Fruit fly (Drosophila melanogaster) whole organism, embryonic: ENCODE results near the gene CG7781.
A peak's percentile ranks its signal among the peaks of the same experiment; 100 is the strongest.

Experiments
- ATbp ChIP-seq: fragments of 200-800 bp; sonication (Bioruptor generic); optimal IDR thresholded peaks from 2 replicates; lab custom pipeline; 2017; ENCODE audit warnings: missing biosample characterization, mild to moderate bottlenecking, missing genetic modification characterization, missing genetic modification reagents
- Atf-2 ChIP-seq: fragments of 200-800 bp; sonication (Bioruptor generic); optimal IDR thresholded peaks from 2 replicates; lab custom pipeline; 2016; ENCODE audit warnings: missing biosample characterization, missing genetic modification characterization
- CG12071 ChIP-seq: fragments of 200-800 bp; sonication (Bioruptor generic); optimal IDR thresholded peaks from 3 replicates; lab custom pipeline; 2018; ENCODE audit warnings: missing biosample characterization, mild to moderate bottlenecking, missing genetic modification characterization
- CG13123 ChIP-seq: fragments of 200-800 bp; sonication (Bioruptor generic); optimal IDR thresholded peaks from 2 replicates; lab custom pipeline; 2016; ENCODE audit warnings: missing biosample characterization, missing genetic modification characterization
- CG14860 ChIP-seq: fragments of 200-800 bp; sonication (Bioruptor generic); IDR thresholded peaks from 3 replicates; pipeline ENCODE4 v1.3.6; 2022; ENCODE audit warnings: missing biosample characterization, missing genetic modification characterization; ENCODE audit not compliant: partially characterized antibody
- CG17361 ChIP-seq: fragments of 200-800 bp; sonication (Bioruptor generic); IDR thresholded peaks from 3 replicates; pipeline ENCODE4 v1.3.6; 2022; ENCODE audit warnings: missing biosample characterization, missing genetic modification characterization
- CG18476 ChIP-seq: fragments of 200-800 bp; sonication (Bioruptor generic); optimal IDR thresholded peaks from 2 replicates; lab custom pipeline; 2016; ENCODE audit warnings: missing biosample characterization, mild to moderate bottlenecking, missing genetic modification characterization
- CG18764 ChIP-seq: fragments of 200-800 bp; sonication (Bioruptor generic); optimal IDR thresholded peaks from 3 replicates; lab custom pipeline; 2016; ENCODE audit warnings: missing biosample characterization, missing genetic modification characterization
- CG2199 ChIP-seq: fragments of 200-800 bp; sonication (Bioruptor generic); IDR thresholded peaks from 3 replicates; pipeline ENCODE4 v1.3.6; 2022; ENCODE audit warnings: missing biosample characterization, missing genetic modification characterization
- CG30431 ChIP-seq: fragments of 200-800 bp; sonication (Bioruptor generic); optimal IDR thresholded peaks from 2 replicates; lab custom pipeline; 2017; ENCODE audit warnings: missing biosample characterization, missing genetic modification characterization
- CG3065 ChIP-seq: fragments of 200-800 bp; sonication (Bioruptor generic); optimal IDR thresholded peaks from 2 replicates; lab custom pipeline; 2016; ENCODE audit warnings: missing biosample characterization, missing genetic modification characterization
- CG5180 ChIP-seq: fragments of 200-800 bp; sonication (Bioruptor generic); optimal IDR thresholded peaks from 3 replicates; lab custom pipeline; 2017; ENCODE audit warnings: missing biosample characterization, missing genetic modification characterization, mild to moderate bottlenecking, moderate library complexity, missing genetic modification reagents
- CG6689 ChIP-seq: fragments of 200-800 bp; sonication (Bioruptor generic); IDR thresholded peaks from 2 replicates; pipeline ENCODE4 v1.3.6; 2022; ENCODE audit warnings: missing biosample characterization, missing genetic modification characterization
- CG6765 ChIP-seq: fragments of 200-800 bp; sonication (Bioruptor generic); optimal IDR thresholded peaks from 3 replicates; lab custom pipeline; 2017; ENCODE audit warnings: missing biosample characterization, mild to moderate bottlenecking, missing genetic modification characterization
- CG8388 ChIP-seq: fragments of 200-800 bp; sonication (Bioruptor generic); optimal IDR thresholded peaks from 2 replicates; lab custom pipeline; 2019; ENCODE audit warnings: missing biosample characterization, mild to moderate bottlenecking, missing genetic modification characterization, moderate library complexity
- CG8765 ChIP-seq: fragments of 200-800 bp; sonication (Bioruptor generic); IDR thresholded peaks from 2 replicates; pipeline ENCODE4 v1.3.6; 2022; ENCODE audit warnings: missing biosample characterization, missing genetic modification characterization
- D ChIP-seq, 2 experiments: fragments of 200-800 bp in 1 of 2; fragments of >200 bp in 1 of 2; sonication (Bioruptor generic) in 1 of 2; optimal IDR thresholded peaks; 2 replicates in 1 of 2; 3 replicates in 1 of 2; lab custom pipeline; 2017; ENCODE audit warnings: mild to moderate bottlenecking in 1 of 2, missing biosample characterization in 1 of 2, missing genetic modification characterization in 1 of 2, missing genetic modification reagents in 1 of 2
- Dip3 ChIP-seq: fragments of 200-800 bp; sonication (Bioruptor generic); optimal IDR thresholded peaks from 3 replicates; lab custom pipeline; 2016; ENCODE audit warnings: missing biosample characterization, missing genetic modification characterization
- Drgx ChIP-seq: fragments of 200-800 bp; sonication (Bioruptor generic); IDR thresholded peaks from 2 replicates; pipeline ENCODE4 v1.3.6; 2022; ENCODE audit warnings: missing biosample characterization, missing genetic modification characterization
- Gsc ChIP-seq: fragments of 200-800 bp; sonication (Bioruptor generic); IDR thresholded peaks from 2 replicates; pipeline ENCODE4 v1.3.6; 2022; ENCODE audit warnings: missing biosample characterization, missing genetic modification characterization
- HmgD ChIP-seq: fragments of 200-800 bp; sonication (Bioruptor generic); optimal IDR thresholded peaks from 3 replicates; lab custom pipeline; 2016; ENCODE audit warnings: missing biosample characterization, missing genetic modification characterization
- HmgZ ChIP-seq: fragments of 200-800 bp; sonication (Bioruptor generic); optimal IDR thresholded peaks from 2 replicates; lab custom pipeline; 2018; ENCODE audit warnings: missing biosample characterization, mild to moderate bottlenecking, missing genetic modification characterization
- Kr ChIP-seq: fragments of 200-800 bp; sonication (Bioruptor generic); optimal IDR thresholded peaks from 2 replicates; lab custom pipeline; 2017; ENCODE audit warnings: missing biosample characterization, mild to moderate bottlenecking, missing genetic modification characterization
- MTF-1 ChIP-seq: fragments of 200-800 bp; sonication (Bioruptor generic); optimal IDR thresholded peaks from 2 replicates; lab custom pipeline; 2018; ENCODE audit warnings: missing biosample characterization, mild to moderate bottlenecking, missing genetic modification characterization, borderline replicate concordance
- Mrtf ChIP-seq: fragments of 200-800 bp; sonication (Bioruptor generic); IDR thresholded peaks from 3 replicates; pipeline ENCODE4 v1.3.6; 2022; ENCODE audit warnings: missing biosample characterization, missing genetic modification characterization
- NfI ChIP-seq: fragments of 200-800 bp; sonication (Bioruptor generic); optimal IDR thresholded peaks from 3 replicates; lab custom pipeline; 2018; ENCODE audit warnings: missing biosample characterization, mild to moderate bottlenecking, missing genetic modification characterization, moderate library complexity
- Sry-δ ChIP-seq: fragments of 200-800 bp; sonication (Bioruptor generic); optimal IDR thresholded peaks from 2 replicates; lab custom pipeline; 2016; ENCODE audit warnings: missing biosample characterization, missing genetic modification characterization
- cato ChIP-seq: fragments of 200-800 bp; sonication (Bioruptor generic); optimal IDR thresholded peaks from 2 replicates; lab custom pipeline; 2016; ENCODE audit warnings: missing biosample characterization, missing genetic modification characterization, borderline replicate concordance
- cg ChIP-seq: fragments of 200-800 bp; sonication (Bioruptor generic); optimal IDR thresholded peaks from 3 replicates; lab custom pipeline; 2019; ENCODE audit warnings: missing biosample characterization, mild to moderate bottlenecking, missing genetic modification characterization, moderate library complexity
- chinmo ChIP-seq: fragments of 200-800 bp; sonication (Bioruptor generic); IDR thresholded peaks from 4 replicates; pipeline ENCODE4 v1.3.6; 2022; ENCODE audit warnings: missing biosample characterization, missing genetic modification characterization; ENCODE audit not compliant: partially characterized antibody
- corto ChIP-seq: fragments of 200-800 bp; sonication (Bioruptor generic); optimal IDR thresholded peaks from 2 replicates; lab custom pipeline; 2016; ENCODE audit warnings: missing biosample characterization, mild to moderate bottlenecking, missing genetic modification characterization, moderate library complexity
- gcm ChIP-seq: fragments of 200-800 bp; sonication (Bioruptor generic); optimal IDR thresholded peaks from 2 replicates; lab custom pipeline; 2019; ENCODE audit warnings: missing biosample characterization, mild to moderate bottlenecking, missing genetic modification characterization, moderate library complexity
- gsb ChIP-seq: fragments of 200-800 bp; sonication (Bioruptor generic); IDR thresholded peaks from 2 replicates; pipeline ENCODE4 v1.3.6; 2022; ENCODE audit warnings: missing biosample characterization, missing genetic modification characterization
- hbn ChIP-seq: fragments of 200-800 bp; sonication (Bioruptor generic); IDR thresholded peaks from 2 replicates; pipeline ENCODE4 v1.3.6; 2022; ENCODE audit warnings: missing biosample characterization, missing genetic modification characterization; ENCODE audit not compliant: partially characterized antibody
- kah ChIP-seq: fragments of 200-800 bp; sonication (Bioruptor generic); optimal IDR thresholded peaks from 2 replicates; lab custom pipeline; 2018; ENCODE audit warnings: missing biosample characterization, mild to moderate bottlenecking, missing genetic modification characterization
- mam ChIP-seq: fragments of 200-800 bp; sonication (Bioruptor generic); optimal IDR thresholded peaks from 3 replicates; lab custom pipeline; 2016; ENCODE audit warnings: missing biosample characterization, missing genetic modification characterization
- prd ChIP-seq, 3 experiments: fragments of >200 bp in 2 of 3; fragments of 200-800 bp in 1 of 3; sonication (Bioruptor generic) in 1 of 3; optimal IDR thresholded peaks in 2 of 3; IDR thresholded peaks in 1 of 3; 2 replicates in 2 of 3; 3 replicates in 1 of 3; pipeline versions ENCODE4 v1.3.6 to Lab custom; 2017 to 2022; ENCODE audit warnings: missing biosample characterization in 1 of 3, missing genetic modification characterization in 1 of 3
- run ChIP-seq: fragments of 200-800 bp; sonication (Bioruptor generic); optimal IDR thresholded peaks from 3 replicates; lab custom pipeline; 2018; ENCODE audit warnings: missing biosample characterization, mild to moderate bottlenecking, missing genetic modification characterization
- sc ChIP-seq, 3 experiments: fragments of >200 bp in 2 of 3; fragments of 200-800 bp in 1 of 3; sonication (Bioruptor generic) in 1 of 3; optimal IDR thresholded peaks; 2 replicates in 2 of 3; 3 replicates in 1 of 3; lab custom pipeline; 2017; ENCODE audit warnings: mild to moderate bottlenecking in 1 of 3, missing biosample characterization in 1 of 3, missing genetic modification characterization in 1 of 3, missing genetic modification reagents in 1 of 3
- sisA ChIP-seq: fragments of 200-800 bp; sonication (Bioruptor generic); IDR thresholded peaks from 2 replicates; pipeline ENCODE4 v1.3.6; 2022; ENCODE audit warnings: missing biosample characterization, missing genetic modification characterization
- so ChIP-seq: fragments of 200-800 bp; sonication (Bioruptor generic); IDR thresholded peaks from 3 replicates; pipeline ENCODE4 v1.3.6; 2022; ENCODE audit warnings: missing biosample characterization, missing genetic modification characterization
- sr ChIP-seq: fragments of 200-800 bp; sonication (Bioruptor generic); IDR thresholded peaks from 3 replicates; pipeline ENCODE4 v1.3.6; 2022; ENCODE audit warnings: missing biosample characterization, missing genetic modification characterization
- sug ChIP-seq: fragments of 200-800 bp; optimal IDR thresholded peaks from 2 replicates; lab custom pipeline; 2019; ENCODE audit warnings: missing biosample characterization, mild to moderate bottlenecking, missing genetic modification characterization, moderate library complexity
- tio ChIP-seq: fragments of 200-800 bp; sonication (Bioruptor generic); optimal IDR thresholded peaks from 2 replicates; lab custom pipeline; 2017; ENCODE audit warnings: missing biosample characterization, missing genetic modification characterization, inconsistent platforms
- tna ChIP-seq: fragments of 200-800 bp; sonication (Bioruptor generic); IDR thresholded peaks from 2 replicates; pipeline ENCODE4 v1.3.6; 2022; ENCODE audit warnings: missing biosample characterization, missing genetic modification characterization; ENCODE audit not compliant: partially characterized antibody
- toy ChIP-seq: fragments of 200-800 bp; sonication (Bioruptor generic); IDR thresholded peaks from 2 replicates; pipeline ENCODE4 v1.3.6; 2022; ENCODE audit warnings: missing biosample characterization, missing genetic modification characterization
- wor ChIP-seq: fragments of 200-800 bp; sonication (Bioruptor generic); IDR thresholded peaks from 2 replicates; pipeline ENCODE4 v1.3.6; 2022; ENCODE audit warnings: missing biosample characterization, missing genetic modification characterization

Gene CG7781

DNA sequence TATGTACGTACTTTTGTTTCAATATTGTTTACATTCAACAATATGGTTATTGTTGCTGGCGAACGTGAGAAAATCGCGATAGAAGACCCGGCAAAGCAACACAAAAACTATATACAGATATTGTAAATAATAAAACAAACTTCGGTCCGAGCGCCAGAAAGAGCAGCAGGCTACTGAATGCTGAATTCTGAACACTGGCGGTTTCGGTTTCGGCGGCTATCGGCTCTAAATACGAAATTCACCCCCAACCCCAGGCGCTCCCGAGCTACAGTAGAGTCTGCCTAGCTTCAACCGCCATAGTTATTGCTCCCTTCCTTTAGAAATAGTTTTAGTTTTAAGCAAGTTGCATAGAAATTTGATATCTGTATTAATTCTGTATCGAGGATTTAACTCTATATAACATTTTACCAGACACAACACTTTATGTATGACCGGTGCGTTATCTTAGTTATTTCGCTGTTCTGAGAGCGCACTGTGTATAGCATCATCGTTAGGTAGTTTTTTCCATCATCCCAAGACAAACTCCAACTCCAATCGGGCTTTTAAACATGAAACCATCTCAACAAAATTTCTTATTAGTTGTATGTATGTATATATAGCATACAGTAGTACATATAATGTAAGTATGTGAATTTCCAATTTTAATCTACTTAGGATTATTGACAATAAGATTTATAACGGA is 37.2 kb upstream of the CG7781 start, which contains the start of gene CG7627 (continued):
- TF ChIP-seq mam (GFP tag; lab: Kevin White, UChicago) = peak; percentile 84
- peak; percentile 75 for TF ChIP-seq CG6689 (GFP tag; lab: Robert Waterston, UW)
- no peak for TF ChIP-seq CG2199 (GFP tag; lab: Robert Waterston, UW)
- no peak for TF ChIP-seq CG3065 (GFP tag; lab: Kevin White, UChicago)
- TF ChIP-seq NfI (GFP tag; lab: Kevin White, UChicago) = peak; percentile 52
- peak; percentile 73 for TF ChIP-seq Dip3 (GFP tag; lab: Kevin White, UChicago)
- peak; percentile 69 for TF ChIP-seq tio
- peak; percentile 48 for TF ChIP-seq gcm (GFP tag; lab: Kevin White, UChicago)
- peak; percentile 65 for TF ChIP-seq HmgD (GFP tag; lab: Kevin White, UChicago)
- peak; percentile 11 for TF ChIP-seq CG30431 (GFP tag; lab: Kevin White, UChicago)
- peak; percentile 81 for TF ChIP-seq CG17361 (GFP tag; lab: Robert Waterston, UW)
- no peak for TF ChIP-seq tna (GFP tag; lab: Robert Waterston, UW)
- peak; percentile 43; the same call in 1 of the 2 replicates for TF ChIP-seq gsb (GFP tag; lab: Robert Waterston, UW)
- TF ChIP-seq chinmo (GFP tag; lab: Robert Waterston, UW) = peak; percentile 74; the same call in 2 of the 4 replicates
- no peak for TF ChIP-seq CG8765 (GFP tag; lab: Robert Waterston, UW)
- TF ChIP-seq CG8388 = peak; percentile 55
- no peak for TF ChIP-seq sc (optimal IDR thresholded peaks at IDR 0.05; lab: Kevin White, UChicago)
- peak; percentile 6 for TF ChIP-seq sc (GFP tag; optimal IDR thresholded peaks at IDR 0.05; lab: Kevin White, UChicago)
- TF ChIP-seq so (GFP tag; lab: Robert Waterston, UW) = peak; percentile 74
- no peak for TF ChIP-seq CG14860 (GFP tag; lab: Robert Waterston, UW)
- peak; percentile 47 for TF ChIP-seq wor (GFP tag; lab: Robert Waterston, UW)
- TF ChIP-seq CG13123 = no peak
- TF ChIP-seq toy (GFP tag; lab: Robert Waterston, UW) = peak; percentile 54; the same call in 1 of the 2 replicates
- TF ChIP-seq Sry-δ = peak; percentile 48
- TF ChIP-seq Atf-2 (GFP tag; lab: Kevin White, UChicago) = peak; percentile 60
- peak; percentile 29 for TF ChIP-seq MTF-1 (GFP tag; lab: Kevin White, UChicago)
- no peak for TF ChIP-seq Kr (GFP tag; lab: Kevin White, UChicago)
- TF ChIP-seq CG6765 (GFP tag; lab: Kevin White, UChicago) = peak; percentile 67
- TF ChIP-seq D (optimal IDR thresholded peaks at IDR 0.05; lab: Kevin White, UChicago) = no peak
- TF ChIP-seq D (GFP tag; optimal IDR thresholded peaks at IDR 0.05; lab: Kevin White, UChicago) = peak; percentile 51
- peak; percentile 55 for TF ChIP-seq sug (tag; lab: Kevin White, UChicago)
- TF ChIP-seq ATbp (GFP tag; lab: Kevin White, UChicago) = peak; percentile 68
- peak; percentile 22; the same call in 1 of the 3 replicates for TF ChIP-seq sr (GFP tag; lab: Robert Waterston, UW)
- TF ChIP-seq sisA (GFP tag; lab: Robert Waterston, UW) = peak; percentile 79
- TF ChIP-seq CG18764 = no peak
- TF ChIP-seq cg = no peak
- TF ChIP-seq CG12071 (GFP tag; lab: Kevin White, UChicago) = peak; percentile 32
- peak; percentile 58 for TF ChIP-seq CG5180 (GFP tag; lab: Kevin White, UChicago)
- TF ChIP-seq CG18476 (GFP tag; lab: Kevin White, UChicago) = peak; percentile 64
- peak; percentile 76 for TF ChIP-seq Drgx (GFP tag; lab: Robert Waterston, UW)
- peak; percentile 35 for TF ChIP-seq run (tag; lab: Kevin White, UChicago)
- TF ChIP-seq HmgZ (tag; lab: Kevin White, UChicago) = peak; percentile 46
- TF ChIP-seq Mrtf = peak; percentile 80
- TF ChIP-seq Gsc (GFP tag; lab: Robert Waterston, UW) = no peak
- TF ChIP-seq cato = no peak
- TF ChIP-seq kah (GFP tag; lab: Kevin White, UChicago) = peak; percentile 20
- TF ChIP-seq hbn (GFP tag; lab: Robert Waterston, UW) = no peak
- TF ChIP-seq prd (optimal IDR thresholded peaks at IDR 0.05; lab: Kevin White, UChicago) = no peak
- peak; percentile 81 for TF ChIP-seq prd (GFP tag; IDR thresholded peaks at IDR 0.05; lab: Robert Waterston, UW)
- TF ChIP-seq corto (GFP tag; lab: Kevin White, UChicago) = no peak
